Worm (Caenorhabditis elegans) whole organism, midembryonic: ENCODE results near the gene gcy-6.

Experiments
- T22C8.4 ChIP-seq: fragments of 200-800 bp; sonication (Bioruptor generic); IDR thresholded peaks from 2 replicates; pipeline ENCODE4 v1.3.6; 2022; ENCODE audit warnings: missing genetic modification characterization, missing compliant biosample characterization
- cog-1 ChIP-seq: sonication (generic microtip); optimal IDR thresholded peaks from 2 replicates; lab custom pipeline; 2016; ENCODE audit warnings: missing genetic modification characterization, missing compliant biosample characterization
- flt-1 ChIP-seq: fragments of 200-800 bp; sonication (Bioruptor generic); IDR thresholded peaks from 2 replicates; pipeline ENCODE4 v1.3.6; 2022; ENCODE audit warnings: missing genetic modification characterization, missing compliant biosample characterization
- klf-2 ChIP-seq: fragments of 200-800 bp; sonication (Bioruptor generic); conservative IDR thresholded peaks from 2 replicates; pipeline ENCODE4 v1.3.6; 2022; ENCODE audit warnings: missing genetic modification reagents, missing genetic modification characterization, missing compliant biosample characterization
- med-1 ChIP-seq: sonication (generic microtip); optimal IDR thresholded peaks from 2 replicates; lab custom pipeline; 2017; ENCODE audit warnings: missing genetic modification characterization, mild to moderate bottlenecking, missing compliant biosample characterization, antibody characterized with exemption, missing genetic modification reagents; ENCODE audit not compliant: insufficient read depth
- tab-1 ChIP-seq: fragments of 200-800 bp; sonication (Bioruptor generic); IDR thresholded peaks from 2 replicates; pipeline ENCODE4 v1.3.6; 2022; ENCODE audit warnings: missing genetic modification characterization, missing compliant biosample characterization
- ztf-23 ChIP-seq: fragments of 200-800 bp; sonication (Bioruptor generic); IDR thresholded peaks from 2 replicates; pipeline ENCODE4 v1.3.6; 2022; ENCODE audit warnings: missing genetic modification reagents, missing genetic modification characterization, missing compliant biosample characterization

ce11 chrV:10291848-10292247 lies 22.0 kb downstream of the gcy-6 start:
- TF ChIP-seq med-1 (GFP tag; lab: Kevin White, UChicago) (no peak), tab-1 (no peak), cog-1 (tag; lab: Kevin White, UChicago) (no peak), ztf-23 (GFP tag; lab: Robert Waterston, UW) (no peak), T22C8.4 (GFP tag; lab: Robert Waterston, UW) (no peak), klf-2 (GFP tag; lab: Robert Waterston, UW) (no peak), flt-1 (no peak)
